Worm (Caenorhabditis elegans) whole organism, young adult: ENCODE data around the gene Y39A1A.21.
A peak's percentile ranks its signal among the peaks of the same experiment; 100 is the strongest.

ENCODE experiments used
- B0019.2 ChIP-seq: fragments of 200-800 bp; sonication (Bioruptor generic); conservative IDR thresholded peaks from 2 replicates; pipeline ENCODE4 v1.3.6; 2022; ENCODE audit warnings: missing genetic modification reagents, missing genetic modification characterization, missing compliant biosample characterization
- C17E4.6 ChIP-seq: fragments of 200-800 bp; sonication (Bioruptor generic); IDR thresholded peaks from 2 replicates; pipeline ENCODE4 v1.3.6; 2022; ENCODE audit warnings: missing genetic modification reagents, missing genetic modification characterization, missing compliant biosample characterization
- F10E7.11 ChIP-seq: sonication (generic microtip); optimal IDR thresholded peaks from 2 replicates; lab custom pipeline; 2017; ENCODE audit warnings: mild to moderate bottlenecking, missing genetic modification characterization, moderate library complexity, missing compliant biosample characterization
- F23B12.7 ChIP-seq: sonication (generic microtip); optimal IDR thresholded peaks from 2 replicates; lab custom pipeline; 2017; ENCODE audit warnings: missing genetic modification characterization, mild to moderate bottlenecking, missing compliant biosample characterization, antibody characterized with exemption, moderate library complexity; ENCODE audit not compliant: insufficient read depth
- F33H1.4 ChIP-seq: fragments of 200-800 bp; sonication (Bioruptor generic); IDR thresholded peaks from 2 replicates; pipeline ENCODE4 v1.3.6; 2022; ENCODE audit warnings: missing genetic modification reagents, missing genetic modification characterization, missing compliant biosample characterization
- F37B4.10 ChIP-seq: fragments of 200-800 bp; sonication (Bioruptor generic); IDR thresholded peaks from 2 replicates; pipeline ENCODE4 v1.3.6; 2022; ENCODE audit warnings: missing genetic modification characterization, missing compliant biosample characterization
- F39B2.1 ChIP-seq: fragments of 200-800 bp; sonication (Bioruptor generic); IDR thresholded peaks from 2 replicates; pipeline ENCODE4 v1.3.6; 2022; ENCODE audit warnings: missing genetic modification reagents, missing genetic modification characterization, missing compliant biosample characterization
- F49E8.2 ChIP-seq: sonication (generic microtip); optimal IDR thresholded peaks from 3 replicates; lab custom pipeline; 2017; ENCODE audit warnings: missing genetic modification characterization, mild to moderate bottlenecking, missing compliant biosample characterization, antibody characterized with exemption, moderate library complexity; ENCODE audit not compliant: insufficient read depth
- F55B11.4 ChIP-seq: sonication (generic microtip); optimal IDR thresholded peaks from 2 replicates; lab custom pipeline; 2016; ENCODE audit warnings: missing compliant biosample characterization, missing genetic modification characterization, borderline replicate concordance; ENCODE audit not compliant: insufficient read depth
- F57C9.4 ChIP-seq: sonication (generic microtip); optimal IDR thresholded peaks from 2 replicates; lab custom pipeline; 2017; ENCODE audit warnings: mild to moderate bottlenecking, missing genetic modification characterization, missing compliant biosample characterization
- T26A5.8 ChIP-seq: sonication (generic microtip); optimal IDR thresholded peaks from 2 replicates; lab custom pipeline; 2016; ENCODE audit warnings: missing genetic modification characterization, missing compliant biosample characterization
- Y53G8AR.9 ChIP-seq: fragments of 200-800 bp; sonication (Bioruptor generic); conservative IDR thresholded peaks from 2 replicates; pipeline ENCODE4 v1.3.6; 2022; ENCODE audit warnings: missing genetic modification reagents, missing genetic modification characterization, missing compliant biosample characterization
- akir-1 ChIP-seq: fragments of 200-800 bp; sonication (Bioruptor generic); optimal IDR thresholded peaks from 2 replicates; lab custom pipeline; 2018; ENCODE audit warnings: mild to moderate bottlenecking, missing genetic modification characterization, moderate library complexity, missing compliant biosample characterization
- aptf-3 ChIP-seq: fragments of 200-800 bp; sonication (Bioruptor generic); IDR thresholded peaks from 2 replicates; pipeline ENCODE4 v1.3.6; 2022; ENCODE audit warnings: missing genetic modification characterization, missing compliant biosample characterization
- bed-2 ChIP-seq: fragments of 200-800 bp; sonication (Bioruptor generic); IDR thresholded peaks from 2 replicates; pipeline ENCODE4 v1.3.6; 2022; ENCODE audit warnings: missing genetic modification reagents, missing genetic modification characterization, missing compliant biosample characterization
- ccch-3 ChIP-seq: fragments of 200-800 bp; sonication (Bioruptor generic); optimal IDR thresholded peaks from 2 replicates; lab custom pipeline; 2018; ENCODE audit warnings: mild to moderate bottlenecking, missing genetic modification characterization, missing compliant biosample characterization
- cebp-2 ChIP-seq: fragments of 200-800 bp; sonication (Bioruptor generic); IDR thresholded peaks from 2 replicates; pipeline ENCODE4 v1.3.6; 2022; ENCODE audit warnings: missing genetic modification characterization, missing compliant biosample characterization
- ceh-40 ChIP-seq: fragments of 200-800 bp; sonication (Bioruptor generic); IDR thresholded peaks from 2 replicates; pipeline ENCODE4 v1.3.6; 2022; ENCODE audit warnings: missing genetic modification characterization, missing compliant biosample characterization
- ceh-58 ChIP-seq: fragments of 200-800 bp; sonication (Bioruptor generic); IDR thresholded peaks from 2 replicates; pipeline ENCODE4 v1.3.6; 2022; ENCODE audit warnings: missing genetic modification characterization, missing compliant biosample characterization
- ceh-91 ChIP-seq: fragments of 200-800 bp; sonication (Bioruptor generic); IDR thresholded peaks from 2 replicates; pipeline ENCODE4 v1.3.6; 2022; ENCODE audit warnings: missing genetic modification reagents, missing genetic modification characterization, missing compliant biosample characterization
- dox-1 ChIP-seq: fragments of 200-800 bp; sonication (Bioruptor generic); IDR thresholded peaks from 2 replicates; pipeline ENCODE4 v1.3.6; 2022; ENCODE audit warnings: missing genetic modification reagents, missing genetic modification characterization, missing compliant biosample characterization
- dpff-1 ChIP-seq: sonication (generic microtip); optimal IDR thresholded peaks from 2 replicates; lab custom pipeline; 2017; ENCODE audit warnings: mild to moderate bottlenecking, missing genetic modification characterization, missing compliant biosample characterization
- egl-18 ChIP-seq: fragments of 200-800 bp; sonication (Bioruptor generic); IDR thresholded peaks from 2 replicates; pipeline ENCODE4 v1.3.6; 2022; ENCODE audit warnings: missing genetic modification reagents, missing genetic modification characterization, missing compliant biosample characterization
- egl-44 ChIP-seq: fragments of 200-800 bp; sonication (Bioruptor generic); IDR thresholded peaks from 2 replicates; pipeline ENCODE4 v1.3.6; 2022; ENCODE audit warnings: missing genetic modification reagents, missing genetic modification characterization, missing compliant biosample characterization
- egrh-3 ChIP-seq: fragments of 200-800 bp; sonication (Bioruptor generic); IDR thresholded peaks from 2 replicates; pipeline ENCODE4 v1.3.6; 2022; ENCODE audit warnings: missing genetic modification reagents, missing genetic modification characterization, missing compliant biosample characterization
- gei-17 ChIP-seq: fragments of 200-800 bp; sonication (Bioruptor generic); optimal IDR thresholded peaks from 2 replicates; lab custom pipeline; 2018; ENCODE audit warnings: mild to moderate bottlenecking, missing genetic modification characterization, missing compliant biosample characterization
- hlh-26 ChIP-seq: fragments of 200-800 bp; sonication (Bioruptor generic); conservative IDR thresholded peaks from 2 replicates; pipeline ENCODE4 v1.3.6; 2022; ENCODE audit warnings: missing genetic modification reagents, missing genetic modification characterization, missing compliant biosample characterization
- hmg-1.2 ChIP-seq: fragments of 200-800 bp; sonication (Bioruptor generic); IDR thresholded peaks from 2 replicates; pipeline ENCODE4 v1.3.6; 2022; ENCODE audit warnings: missing genetic modification reagents, missing genetic modification characterization, missing compliant biosample characterization
- let-526 ChIP-seq: fragments of 200-800 bp; sonication (Bioruptor generic); IDR thresholded peaks from 2 replicates; pipeline ENCODE4 v1.3.6; 2022; ENCODE audit warnings: missing genetic modification reagents, missing genetic modification characterization, missing compliant biosample characterization
- let-607 ChIP-seq, 2 experiments: fragments of 200-800 bp in 1 of 2; sonication (Bioruptor generic) in 1 of 2; sonication (generic microtip) in 1 of 2; optimal IDR thresholded peaks; 2 replicates each; lab custom pipeline; 2016 to 2018; ENCODE audit warnings: mild to moderate bottlenecking in 2 of 2, missing compliant biosample characterization in 2 of 2, missing genetic modification characterization in 2 of 2, moderate library complexity in 2 of 2, missing genotype in 1 of 2
- lin-54 ChIP-seq: fragments of 200-800 bp; sonication (Bioruptor generic); optimal IDR thresholded peaks from 2 replicates; lab custom pipeline; 2018; ENCODE audit warnings: mild to moderate bottlenecking, missing genetic modification characterization, missing compliant biosample characterization
- lir-1 ChIP-seq: fragments of 200-800 bp; sonication (Bioruptor generic); conservative IDR thresholded peaks from 2 replicates; pipeline ENCODE4 v1.3.6; 2022; ENCODE audit warnings: missing genetic modification reagents, missing genetic modification characterization, missing compliant biosample characterization
- madf-6 ChIP-seq: fragments of 200-800 bp; sonication (Bioruptor generic); IDR thresholded peaks from 2 replicates; pipeline ENCODE4 v1.3.6; 2022; ENCODE audit warnings: missing genetic modification reagents, missing genetic modification characterization, missing compliant biosample characterization
- mcd-1 ChIP-seq: fragments of 200-800 bp; sonication (Bioruptor generic); IDR thresholded peaks from 2 replicates; pipeline ENCODE4 v1.3.6; 2022; ENCODE audit warnings: missing genetic modification reagents, missing genetic modification characterization, missing compliant biosample characterization
- mel-28 ChIP-seq: sonication (generic microtip); optimal IDR thresholded peaks from 2 replicates; lab custom pipeline; 2016; ENCODE audit warnings: borderline replicate concordance, mild to moderate bottlenecking, missing genetic modification characterization, missing compliant biosample characterization
- mes-4 ChIP-seq: sonication (generic microtip); optimal IDR thresholded peaks from 2 replicates; lab custom pipeline; 2016; ENCODE audit warnings: missing genotype, missing genetic modification characterization, missing compliant biosample characterization
- nfya-1 ChIP-seq: sonication (generic microtip); optimal IDR thresholded peaks from 2 replicates; lab custom pipeline; 2017; ENCODE audit warnings: antibody characterized with exemption, missing compliant biosample characterization, missing genetic modification characterization, borderline replicate concordance; ENCODE audit not compliant: insufficient read depth
- nfyb-1 ChIP-seq: fragments of 200-800 bp; sonication (Bioruptor generic); IDR thresholded peaks from 2 replicates; pipeline ENCODE4 v1.3.6; 2022; ENCODE audit warnings: missing genetic modification reagents, missing genetic modification characterization, missing compliant biosample characterization
- nhr-27 ChIP-seq: fragments of 200-800 bp; sonication (Bioruptor generic); optimal IDR thresholded peaks from 2 replicates; lab custom pipeline; 2018; ENCODE audit warnings: mild to moderate bottlenecking, missing genetic modification characterization, moderate library complexity, missing compliant biosample characterization
- pbrm-1 ChIP-seq: fragments of 200-800 bp; sonication (Bioruptor generic); IDR thresholded peaks from 2 replicates; pipeline ENCODE4 v1.3.6; 2022; ENCODE audit warnings: missing genetic modification reagents, missing genetic modification characterization, missing compliant biosample characterization
- rcor-1 ChIP-seq: fragments of 200-800 bp; sonication (Bioruptor generic); IDR thresholded peaks from 2 replicates; pipeline ENCODE4 v1.3.6; 2022; ENCODE audit warnings: missing genetic modification reagents, missing genetic modification characterization, missing compliant biosample characterization
- repo-1 ChIP-seq: sonication (generic microtip); optimal IDR thresholded peaks from 2 replicates; lab custom pipeline; 2017; ENCODE audit warnings: mild to moderate bottlenecking, missing genetic modification characterization, missing compliant biosample characterization
- sdz-38 ChIP-seq: sonication (generic microtip); optimal IDR thresholded peaks from 2 replicates; lab custom pipeline; 2016; ENCODE audit warnings: missing genotype, missing genetic modification characterization, missing compliant biosample characterization
- snpc-1.3 ChIP-seq: sonication (generic microtip); optimal IDR thresholded peaks from 2 replicates; lab custom pipeline; 2017; ENCODE audit warnings: missing genetic modification characterization, mild to moderate bottlenecking, missing compliant biosample characterization, antibody characterized with exemption, moderate library complexity, missing genotype, missing genetic modification reagents; ENCODE audit not compliant: insufficient read depth
- somi-1 ChIP-seq: fragments of 200-800 bp; sonication (Bioruptor generic); optimal IDR thresholded peaks from 2 replicates; lab custom pipeline; 2018; ENCODE audit warnings: mild to moderate bottlenecking, missing genetic modification characterization, missing compliant biosample characterization
- tbp1 ChIP-seq: fragments of 200-800 bp; sonication (Bioruptor generic); optimal IDR thresholded peaks from 2 replicates; lab custom pipeline; 2018; ENCODE audit warnings: mild to moderate bottlenecking, missing genetic modification characterization, missing compliant biosample characterization
- ztf-18 ChIP-seq: sonication (generic microtip); optimal IDR thresholded peaks from 2 replicates; lab custom pipeline; 2016; ENCODE audit warnings: missing genotype, mild to moderate bottlenecking, missing genetic modification characterization, missing compliant biosample characterization
- ztf-28 ChIP-seq: fragments of 200-800 bp; sonication (Bioruptor generic); IDR thresholded peaks from 2 replicates; pipeline ENCODE4 v1.3.6; 2022; ENCODE audit warnings: missing genetic modification reagents, missing genetic modification characterization, missing compliant biosample characterization
- ztf-6 ChIP-seq: fragments of 200-800 bp; sonication (Bioruptor generic); IDR thresholded peaks from 2 replicates; pipeline ENCODE4 v1.3.6; 2022; ENCODE audit warnings: missing genetic modification reagents, missing genetic modification characterization, missing compliant biosample characterization

Gene Y39A1A.21

ce11 chrIII:10720170-10720569, 13.3 kb upstream of the Y39A1A.21 start (continued):
- no peak for TF ChIP-seq let-526 (GFP tag; lab: Robert Waterston, UW)
- no peak for TF ChIP-seq akir-1 (GFP tag; lab: Kevin White, UChicago)
- TF ChIP-seq ztf-18: peak; percentile 44
- no peak for TF ChIP-seq hlh-26 (GFP tag; lab: Robert Waterston, UW)
- no peak for TF ChIP-seq F37B4.10 (GFP tag; lab: Robert Waterston, UW)
- no peak for TF ChIP-seq F10E7.11 (tag; lab: Kevin White, UChicago)
- TF ChIP-seq aptf-3 (GFP tag; lab: Robert Waterston, UW): no peak
- no peak for TF ChIP-seq dpff-1
- TF ChIP-seq nfya-1 (tag; lab: Kevin White, UChicago): no peak
- no peak for TF ChIP-seq sdz-38 (tag; lab: Kevin White, UChicago)
- TF ChIP-seq ztf-6: no peak
- no peak for TF ChIP-seq mel-28 (tag; lab: Kevin White, UChicago)
- TF ChIP-seq rcor-1: peak; percentile 68
- no peak for TF ChIP-seq F57C9.4 (tag; lab: Kevin White, UChicago)
- TF ChIP-seq ceh-58 (GFP tag; lab: Robert Waterston, UW): no peak
- no peak for TF ChIP-seq F23B12.7
- no peak for TF ChIP-seq F55B11.4
- no peak for TF ChIP-seq F49E8.2 (tag; lab: Kevin White, UChicago)
- TF ChIP-seq ccch-3 (GFP tag; lab: Kevin White, UChicago): no peak
- peak; percentile 58 for TF ChIP-seq tbp1 (GFP tag; lab: Kevin White, UChicago)
- TF ChIP-seq mes-4: no peak
- TF ChIP-seq gei-17 (GFP tag; lab: Kevin White, UChicago): peak; percentile 37
- no peak for TF ChIP-seq ceh-40 (GFP tag; lab: Robert Waterston, UW)
- TF ChIP-seq T26A5.8 (tag; lab: Kevin White, UChicago): no peak
- no peak for TF ChIP-seq snpc-1.3 (tag; lab: Kevin White, UChicago)
- peak; percentile 41 for TF ChIP-seq lir-1 (GFP tag; lab: Robert Waterston, UW)
- peak; percentile 79 for TF ChIP-seq pbrm-1 (GFP tag; lab: Robert Waterston, UW)
- TF ChIP-seq ceh-91 (GFP tag; lab: Robert Waterston, UW): no peak
- TF ChIP-seq Y53G8AR.9: no peak
- TF ChIP-seq let-607 (tag; optimal IDR thresholded peaks at IDR 0.05; lab: Kevin White, UChicago): peak; percentile 19 to 58
- peak; percentile 72 for TF ChIP-seq mcd-1 (GFP tag; lab: Robert Waterston, UW)
- TF ChIP-seq dox-1 (GFP tag; lab: Robert Waterston, UW): peak; percentile 88
- no peak for TF ChIP-seq F39B2.1 (GFP tag; lab: Robert Waterston, UW)
- peak; percentile 92 for TF ChIP-seq hmg-1.2 (GFP tag; lab: Robert Waterston, UW)
- TF ChIP-seq nfyb-1 (GFP tag; lab: Robert Waterston, UW): peak; percentile 86
- TF ChIP-seq egrh-3 (GFP tag; lab: Robert Waterston, UW): 0 out of 2 replicates have a peak, but pooled peaks have one; percentile 12
- TF ChIP-seq F33H1.4: no peak; the same call in 1 of the 2 replicates
- TF ChIP-seq C17E4.6 (GFP tag; lab: Robert Waterston, UW): no peak
- TF ChIP-seq lin-54 (GFP tag; lab: Kevin White, UChicago): peak; percentile 62
- TF ChIP-seq ztf-28: no peak
- no peak for TF ChIP-seq egl-18 (GFP tag; lab: Robert Waterston, UW)
- TF ChIP-seq B0019.2: no peak
- TF ChIP-seq madf-6: peak; percentile 48; the same call in 1 of the 2 replicates
- no peak for TF ChIP-seq repo-1 (tag; lab: Kevin White, UChicago)
- peak; percentile 83 for TF ChIP-seq somi-1 (GFP tag; lab: Kevin White, UChicago)
- no peak for TF ChIP-seq cebp-2
- TF ChIP-seq egl-44: peak; percentile 59; the same call in 1 of the 2 replicates
- no peak for TF ChIP-seq bed-2 (GFP tag; lab: Robert Waterston, UW)
- no peak for TF ChIP-seq nhr-27 (tag; lab: Kevin White, UChicago)
